Fruit fly (Drosophila melanogaster): ENCODE measurements around the gene CG17294.

Gene CG17294

dm6 chr2L:8423460-8424089 is 46.7 kb downstream of the CG17294 start (continued):
- TF ChIP-seq grn (GFP tag; optimal IDR thresholded peaks at IDR 0.05) (peak; percentile 55), CG8388 (GFP tag; optimal IDR thresholded peaks at IDR 0.05) (peak; percentile 3), Blimp-1 (GFP tag; optimal IDR thresholded peaks at IDR 0.05) (peak; percentile 23), Sry-β (GFP tag; optimal IDR thresholded peaks at IDR 0.05) (peak; percentile 92), CG17359 (tag; optimal IDR thresholded peaks at IDR 0.05) (peak; percentile 14), pho (GFP tag; optimal IDR thresholded peaks at IDR 0.05) (no peak)

dm6 chr2L:8424090-8424470 is 47.2 kb downstream of the CG17294 start:
- peak; percentile 21; the same call in 1 of the 2 replicates for TF ChIP-seq CG4360 (GFP tag; IDR thresholded peaks at IDR 0.05)
- TF ChIP-seq gsb-n (tag; optimal IDR thresholded peaks at IDR 0.05) = peak; percentile 6
- no peak for TF ChIP-seq Sry-δ (GFP tag; optimal IDR thresholded peaks at IDR 0.05)
- no peak for TF ChIP-seq gcm2 (GFP tag; optimal IDR thresholded peaks at IDR 0.05)
- TF ChIP-seq crol (GFP tag; IDR thresholded peaks at IDR 0.05) = 0 out of 2 replicates have a peak, but pooled peaks have one; percentile 18
- TF ChIP-seq D19A (tag; optimal IDR thresholded peaks at IDR 0.05) = peak; percentile 12
- TF ChIP-seq CG8089 (GFP tag; optimal IDR thresholded peaks at IDR 0.05) = no peak
- peak; percentile 25; the same call in 1 of the 2 replicates for TF ChIP-seq Xrp1 (GFP tag; IDR thresholded peaks at IDR 0.05)

- no peak for TF ChIP-seq fd3F (GFP tag; optimal IDR thresholded peaks at IDR 0.05)
- TF ChIP-seq HmgZ (tag; optimal IDR thresholded peaks at IDR 0.05) = no peak
- TF ChIP-seq CG10462 (GFP tag; optimal IDR thresholded peaks at IDR 0.05) = no peak
- TF ChIP-seq tin (GFP tag; optimal IDR thresholded peaks at IDR 0.05) = no peak
- TF ChIP-seq br (optimal IDR thresholded peaks at IDR 0.05) = no peak
- no peak for TF ChIP-seq CG5245 (GFP tag; optimal IDR thresholded peaks at IDR 0.05)
- no peak for TF ChIP-seq MTF-1 (GFP tag; optimal IDR thresholded peaks at IDR 0.05; ENCODE audit: borderline replicate concordance)
- TF ChIP-seq CG2889 (GFP tag; IDR thresholded peaks at IDR 0.05) = no peak
- no peak for TF ChIP-seq aop (GFP tag; IDR thresholded peaks at IDR 0.05)
- no peak for TF ChIP-seq sug (tag; optimal IDR thresholded peaks at IDR 0.05)
- TF ChIP-seq tll (GFP tag; optimal IDR thresholded peaks at IDR 0.05) = no peak
- no peak for TF ChIP-seq Hsf (GFP tag; optimal IDR thresholded peaks at IDR 0.05)
- no peak for TF ChIP-seq Oli (tag; optimal IDR thresholded peaks at IDR 0.05)
- no peak for TF ChIP-seq Oaz (GFP tag; IDR thresholded peaks at IDR 0.05)
- TF ChIP-seq dmrt99B (tag; optimal IDR thresholded peaks at IDR 0.05) = no peak
- peak; percentile 76 for TF ChIP-seq Rfx (GFP tag; IDR thresholded peaks at IDR 0.05)
- TF ChIP-seq CG12391 (tag; optimal IDR thresholded peaks at IDR 0.05) = no peak
- TF ChIP-seq NFAT (GFP tag; IDR thresholded peaks at IDR 0.05) = 0 out of 2 replicates have a peak, but pooled peaks have one; percentile 3
- TF ChIP-seq psq (GFP tag; optimal IDR thresholded peaks at IDR 0.05) = peak; percentile 6
- TF ChIP-seq CG7963 (GFP tag; IDR thresholded peaks at IDR 0.05; ENCODE audit: partially characterized antibody) = no peak
- TF ChIP-seq B-H2 (GFP tag; optimal IDR thresholded peaks at IDR 0.05) = no peak
- no peak for TF ChIP-seq CG4730 (GFP tag; IDR thresholded peaks at IDR 0.05)
- TF ChIP-seq az2 (GFP tag; optimal IDR thresholded peaks at IDR 0.05) = no peak
- no peak for TF ChIP-seq stc (GFP tag; IDR thresholded peaks at IDR 0.05)
- no peak for TF ChIP-seq rib (GFP tag; IDR thresholded peaks at IDR 0.05)
- no peak for TF ChIP-seq CG11456 (GFP tag; IDR thresholded peaks at IDR 0.05)
- TF ChIP-seq ap (GFP tag; IDR thresholded peaks at IDR 0.05) = 0 out of 2 replicates have a peak, but pooled peaks have one; percentile 11
- TF ChIP-seq ken (GFP tag; IDR thresholded peaks at IDR 0.05) = no peak
- TF ChIP-seq Sry-β (GFP tag; optimal IDR thresholded peaks at IDR 0.05) = no peak
- no peak for TF ChIP-seq Opbp (GFP tag; IDR thresholded peaks at IDR 0.05; ENCODE audit: partially characterized antibody)
- no peak for TF ChIP-seq Eip74EF (GFP tag; optimal IDR thresholded peaks at IDR 0.05)
- 0 out of 4 replicates have a peak, but pooled peaks have one; percentile 13 for TF ChIP-seq chinmo (GFP tag; IDR thresholded peaks at IDR 0.05; ENCODE audit: partially characterized antibody)
- TF ChIP-seq sqz (GFP tag; optimal IDR thresholded peaks at IDR 0.05) = no peak
- TF ChIP-seq Xrp1 (GFP tag; IDR thresholded peaks at IDR 0.05) = no peak
- peak; percentile 16 for TF ChIP-seq trem (tag; optimal IDR thresholded peaks at IDR 0.05)
Measured at dm6 chr2L:8424662-8425208, 47.9 kb downstream of the CG17294 start.
